Worm (Caenorhabditis elegans) whole organism, L4 larva: ENCODE measurements around the gene F54D5.24.
"Not testable (repeated sequence)": the region's sequence is repeated elsewhere in the genome, so short reads cannot be mapped to it uniquely, and the experiment has no call there.

ENCODE experiments used
- D1046.2 ChIP-seq: fragments of 200-800 bp; sonication (Bioruptor generic); IDR thresholded peaks from 2 replicates; pipeline ENCODE4 v1.3.6; 2022; ENCODE audit warnings: missing genetic modification characterization, missing compliant biosample characterization
- F44E2.7 ChIP-seq: fragments of 200-800 bp; sonication (Bioruptor generic); IDR thresholded peaks from 2 replicates; pipeline ENCODE4 v2.1.2; 2022; ENCODE audit warnings: missing genetic modification characterization, missing compliant biosample characterization
- T26A8.4 ChIP-seq: fragments of 200-800 bp; sonication (Bioruptor generic); IDR thresholded peaks from 2 replicates; pipeline ENCODE4 v1.3.6; 2022; ENCODE audit warnings: missing genetic modification characterization, missing compliant biosample characterization
- ZK337.2 ChIP-seq: fragments of 200-800 bp; sonication (Bioruptor generic); IDR thresholded peaks from 2 replicates; pipeline ENCODE4 v1.3.6; 2022; ENCODE audit warnings: missing genetic modification reagents, missing genetic modification characterization, missing compliant biosample characterization
- aha-1 ChIP-seq: fragments of 150-350 bp; peaks from one replicate; lab custom pipeline; 2014; ENCODE audit warnings: missing biosample characterization, missing genetic modification characterization
- attf-4 ChIP-seq: sonication (generic microtip); optimal IDR thresholded peaks from 3 replicates; lab custom pipeline; 2017; ENCODE audit warnings: missing biosample characterization, missing genetic modification characterization
- daf-19 ChIP-seq: fragments of 200-800 bp; sonication (Bioruptor generic); conservative IDR thresholded peaks from 2 replicates; pipeline ENCODE4 v1.3.6; 2022; ENCODE audit warnings: missing genetic modification characterization, missing compliant biosample characterization
- egl-43 ChIP-seq: fragments of 200-800 bp; sonication (Bioruptor generic); IDR thresholded peaks from 2 replicates; pipeline ENCODE4 v1.3.6; 2022; ENCODE audit warnings: missing genetic modification reagents, missing genetic modification characterization, missing compliant biosample characterization
- fos-1 ChIP-seq: fragments of 150-350 bp; optimal IDR thresholded peaks from 2 replicates; lab custom pipeline; 2014; ENCODE audit warnings: missing biosample characterization, missing genetic modification characterization
- gei-8 ChIP-seq: fragments of 200-800 bp; sonication (Bioruptor generic); optimal IDR thresholded peaks from 2 replicates; lab custom pipeline; 2018; ENCODE audit warnings: mild to moderate bottlenecking, missing genetic modification characterization, missing compliant biosample characterization
- hif-1 ChIP-seq, 2 experiments: sonication (generic microtip); optimal IDR thresholded peaks; 2 replicates each; lab custom pipeline; 2016 to 2017; ENCODE audit warnings: missing compliant biosample characterization in 2 of 2, missing genetic modification characterization in 2 of 2, missing genetic modification reagents in 2 of 2, missing genotype in 2 of 2, mild to moderate bottlenecking in 1 of 2
- hlh-30 ChIP-seq: sonication (generic microtip); optimal IDR thresholded peaks from 2 replicates; lab custom pipeline; 2017; ENCODE audit warnings: antibody characterized with exemption, mild to moderate bottlenecking, missing genetic modification characterization, missing compliant biosample characterization; ENCODE audit not compliant: insufficient read depth
- lin-29 ChIP-seq: fragments of 200-800 bp; sonication (Bioruptor generic); IDR thresholded peaks from 2 replicates; pipeline ENCODE4 v1.3.6; 2022; ENCODE audit warnings: missing genetic modification reagents, missing genetic modification characterization, missing compliant biosample characterization
- lin-39 ChIP-seq: fragments of 150-350 bp; optimal IDR thresholded peaks from 2 replicates; lab custom pipeline; 2014; ENCODE audit warnings: missing biosample characterization, missing genetic modification reagents, missing genetic modification characterization
- madf-5 ChIP-seq, 2 experiments: fragments of 200-800 bp; sonication (Bioruptor generic); IDR thresholded peaks; 2 replicates each; pipeline ENCODE4 v1.3.6; 2022; ENCODE audit warnings: missing compliant biosample characterization in 2 of 2, missing genetic modification characterization in 2 of 2
- madf-9 ChIP-seq: fragments of 200-800 bp; sonication (Bioruptor generic); conservative IDR thresholded peaks from 2 replicates; pipeline ENCODE4 v1.3.6; 2022; ENCODE audit warnings: missing genetic modification reagents, missing genetic modification characterization, missing compliant biosample characterization
- mdl-1 ChIP-seq, 2 experiments: fragments of 150-350 bp in 1 of 2; sonication (generic microtip) in 1 of 2; optimal IDR thresholded peaks; 2 replicates each; lab custom pipeline; 2014 to 2017; ENCODE audit warnings: missing biosample characterization in 2 of 2, missing genetic modification characterization in 2 of 2
- mep-1 ChIP-seq: fragments of 150-350 bp; sonication (generic microtip); optimal IDR thresholded peaks from 3 replicates; lab custom pipeline; 2014; ENCODE audit warnings: missing biosample characterization, missing genetic modification characterization
- mxl-2 ChIP-seq: fragments of 200-800 bp; sonication (Bioruptor generic); conservative IDR thresholded peaks from 2 replicates; pipeline ENCODE4 v1.3.6; 2022; ENCODE audit warnings: missing genetic modification reagents, missing genetic modification characterization, missing compliant biosample characterization
- mxl-3 ChIP-seq: fragments of 200-800 bp; sonication (Bioruptor generic); optimal IDR thresholded peaks from 2 replicates; lab custom pipeline; 2018; ENCODE audit warnings: mild to moderate bottlenecking, missing genetic modification characterization, missing compliant biosample characterization
- nhr-10 ChIP-seq: fragments of 150-350 bp; optimal IDR thresholded peaks from 2 replicates; lab custom pipeline; 2014; ENCODE audit warnings: missing biosample characterization, missing genetic modification characterization
- nhr-11 ChIP-seq: fragments of 150-350 bp; optimal IDR thresholded peaks from 2 replicates; lab custom pipeline; 2014; ENCODE audit warnings: missing biosample characterization, missing genetic modification characterization
- nhr-42 ChIP-seq: fragments of 200-800 bp; sonication (Bioruptor generic); IDR thresholded peaks from 2 replicates; pipeline ENCODE4 v1.3.6; 2022; ENCODE audit warnings: missing genetic modification characterization, missing compliant biosample characterization
- nhr-48 ChIP-seq: sonication (generic microtip); optimal IDR thresholded peaks from 2 replicates; lab custom pipeline; 2016; ENCODE audit warnings: mild to moderate bottlenecking, missing genetic modification characterization, missing compliant biosample characterization
- nhr-6 ChIP-seq: fragments of 150-350 bp; optimal IDR thresholded peaks from 2 replicates; lab custom pipeline; 2014; ENCODE audit warnings: missing biosample characterization, missing genetic modification characterization
- pha-4 ChIP-seq, 2 experiments: fragments of 150-350 bp in 1 of 2; fragments of 200-800 bp in 1 of 2; sonication (Bioruptor generic) in 1 of 2; IDR thresholded peaks in 1 of 2; optimal IDR thresholded peaks in 1 of 2; 2 replicates each; pipeline versions ENCODE4 v1.3.6 to Lab custom; 2014 to 2022; ENCODE audit warnings: missing genetic modification characterization in 2 of 2, missing genetic modification reagents in 2 of 2, missing biosample characterization in 1 of 2, missing compliant biosample characterization in 1 of 2
- php-3 ChIP-seq: fragments of 200-800 bp; sonication (Bioruptor generic); IDR thresholded peaks from 2 replicates; pipeline ENCODE4 v1.3.6; 2022; ENCODE audit warnings: missing genetic modification reagents, missing genetic modification characterization, missing compliant biosample characterization
- pqm-1 ChIP-seq: sonication (generic microtip); optimal IDR thresholded peaks from 2 replicates; lab custom pipeline; 2017; ENCODE audit warnings: missing biosample characterization, missing genetic modification characterization
- set-16 ChIP-seq: fragments of 200-800 bp; sonication (Bioruptor generic); IDR thresholded peaks from 2 replicates; pipeline ENCODE4 v1.3.6; 2022; ENCODE audit warnings: missing genetic modification reagents, missing genetic modification characterization, missing compliant biosample characterization
- skn-1 ChIP-seq: fragments of 150-350 bp; optimal IDR thresholded peaks from 2 replicates; lab custom pipeline; 2014; ENCODE audit warnings: missing biosample characterization, missing genetic modification characterization
- spr-3 ChIP-seq: fragments of 200-800 bp; sonication (Bioruptor generic); optimal IDR thresholded peaks from 2 replicates; lab custom pipeline; 2018; ENCODE audit warnings: mild to moderate bottlenecking, missing genetic modification characterization, missing compliant biosample characterization
- unc-130 ChIP-seq: sonication (generic microtip); optimal IDR thresholded peaks from 2 replicates; lab custom pipeline; 2016; ENCODE audit warnings: missing genetic modification reagents, missing genetic modification characterization, missing compliant biosample characterization
- unc-39 ChIP-seq: sonication (generic microtip); optimal IDR thresholded peaks from 2 replicates; lab custom pipeline; 2017; ENCODE audit warnings: missing biosample characterization, missing genetic modification characterization
- unc-62 ChIP-seq, 3 experiments: fragments of 150-350 bp in 1 of 3; sonication (generic microtip); optimal IDR thresholded peaks in 2 of 3; peaks in 1 of 3; 1 replicate in 1 of 3; 2 replicates in 2 of 3; lab custom pipeline; 2014 to 2017; ENCODE audit warnings: missing biosample characterization in 3 of 3, missing genetic modification characterization in 3 of 3, missing genetic modification reagents in 3 of 3, missing genotype in 1 of 3
- zfp-3 ChIP-seq: fragments of 200-800 bp; sonication (Bioruptor generic); conservative IDR thresholded peaks from 2 replicates; pipeline ENCODE4 v1.3.6; 2022; ENCODE audit warnings: missing genetic modification reagents, missing genetic modification characterization, missing compliant biosample characterization
- zip-11 ChIP-seq: fragments of 200-800 bp; sonication (Bioruptor generic); IDR thresholded peaks from 2 replicates; pipeline ENCODE4 v1.3.6; 2022; ENCODE audit warnings: missing genetic modification characterization, missing compliant biosample characterization

F54D5.24 gene

ce11 chrII:11547254-11547687, 8.5 kb upstream of the F54D5.24 start, which contains the start of gene F54D5.7 (continued):
- TF ChIP-seq madf-5 (GFP tag; IDR thresholded peaks at IDR 0.05; lab: Robert Waterston, UW) = 0 out of 4 replicates have a peak, but pooled peaks of 1 of the 2 experiments have one; percentile 7
- peak; percentile 3 for TF ChIP-seq nhr-48 (tag; lab: Kevin White, UChicago)
- TF ChIP-seq pqm-1 = peak; percentile 2
- TF ChIP-seq mxl-3 = peak; percentile 84
- TF ChIP-seq, all 104 proteins: peak for 50

ce11 chrII:11551981-11552380, 3.8 kb upstream of the F54D5.24 start, which contains the start of gene dhgd-1:
TSS of gene dhgd-1 (minus strand) at chrII:11552081.
- TF ChIP-seq zfp-3 (GFP tag; lab: Robert Waterston, UW); unc-62 (GFP tag; optimal IDR thresholded peaks at IDR 0.05 in 1 of 2; lab: Kevin White, UChicago); unc-62 (tag; optimal IDR thresholded peaks at IDR 0.05; lab: Kevin White, UChicago); fos-1: not testable (repeated sequence)

- TF ChIP-seq daf-19 (GFP tag; lab: Robert Waterston, UW) (no peak), set-16 (peak; percentile 15; the same call in 1 of the 2 replicates)
These were observed 589 bp downstream of the F54D5.24 start, which contains the start of gene F54D5.17 for ce11 chrII:11556338-11556737. TSS of gene F54D5.17 (plus strand) at chrII:11556638.

- TF ChIP-seq pha-4 (GFP tag; IDR thresholded peaks at IDR 0.05; lab: Robert Waterston, UW) (no peak), pha-4 (tag; optimal IDR thresholded peaks at IDR 0.05; lab: Kevin White, UChicago) (no peak), skn-1 (no peak), madf-9 (GFP tag; lab: Robert Waterston, UW) (no peak), set-16 (no peak), nhr-42 (GFP tag; lab: Robert Waterston, UW) (no peak), mdl-1 (tag; optimal IDR thresholded peaks at IDR 0.05; lab: Kevin White, UChicago) (no peak), lin-29 (GFP tag; lab: Robert Waterston, UW) (no peak), T26A8.4 (GFP tag; lab: Robert Waterston, UW) (no peak), hlh-30 (tag; lab: Kevin White, UChicago) (no peak)
These were observed 8.4 kb downstream of the F54D5.24 start, which contains the start of gene F54D5.15 for ce11 chrII:11564127-11564526. TSS of gene F54D5.15 (minus strand) at chrII:11564227.

- TF ChIP-seq egl-43 (GFP tag; lab: Robert Waterston, UW) (peak; percentile 69; the same call in 1 of the 2 replicates), aha-1 (tag; lab: Kevin White, UChicago) (peak; percentile 43), unc-62 (GFP tag; optimal IDR thresholded peaks at IDR 0.05 in 1 of 2; lab: Kevin White, UChicago) (peak in 1 of 2 experiments; percentile 31), unc-62 (tag; optimal IDR thresholded peaks at IDR 0.05; lab: Kevin White, UChicago) (no peak), gei-8 (GFP tag; lab: Kevin White, UChicago) (no peak), zip-11 (GFP tag; lab: Robert Waterston, UW) (no peak), spr-3 (GFP tag; lab: Kevin White, UChicago) (no peak), ZK337.2 (no peak), hif-1 (tag; optimal IDR thresholded peaks at IDR 0.05; lab: Kevin White, UChicago) (no peak), nhr-11 (tag; lab: Kevin White, UChicago) (no peak), nhr-6 (tag; lab: Kevin White, UChicago) (peak; percentile 37), unc-130 (GFP tag; lab: Kevin White, UChicago) (no peak), D1046.2 (GFP tag; lab: Robert Waterston, UW) (no peak), attf-4 (tag; lab: Kevin White, UChicago) (no peak), set-16 (peak; percentile 68), nhr-10 (tag; lab: Kevin White, UChicago) (no peak), zfp-3 (GFP tag; lab: Robert Waterston, UW) (no peak), mxl-2 (no peak), lin-39 (no peak), F44E2.7 (GFP tag; lab: Robert Waterston, UW) (no peak), unc-39 (tag; lab: Kevin White, UChicago) (no peak), madf-5 (GFP tag; IDR thresholded peaks at IDR 0.05; lab: Robert Waterston, UW) (0 out of 4 replicates have a peak, but pooled peaks of 1 of the 2 experiments have one; percentile 60), php-3 (GFP tag; lab: Robert Waterston, UW) (no peak), mep-1 (tag; lab: Kevin White, UChicago) (no peak)
- TF ChIP-seq, all 104 proteins: peak for 6
These were observed 11.4 kb downstream of the F54D5.24 start, which contains the start of gene F54D5.5 for ce11 chrII:11566970-11567711. TSS of gene F54D5.5 (minus strand) at chrII:11567020.
